Fruit fly (Drosophila melanogaster) whole organism, embryonic: ENCODE measurements around the gene CG11975.

Experiments used
- CG10565 ChIP-seq: fragments of 200-800 bp; sonication (Bioruptor generic); optimal IDR thresholded peaks from 3 replicates; lab custom pipeline; 2016; ENCODE audit warnings: missing biosample characterization, mild to moderate bottlenecking, missing genetic modification characterization
- CG10654 ChIP-seq: fragments of 200-800 bp; sonication (Bioruptor generic); optimal IDR thresholded peaks from 2 replicates; lab custom pipeline; 2016; ENCODE audit warnings: missing biosample characterization, missing genetic modification characterization
- CG10979 ChIP-seq: fragments of 200-800 bp; sonication (Bioruptor generic); optimal IDR thresholded peaks from 2 replicates; lab custom pipeline; 2018; ENCODE audit warnings: missing biosample characterization, mild to moderate bottlenecking, missing genetic modification characterization, moderate library complexity
- CG11093 ChIP-seq: fragments of 200-800 bp; sonication (Bioruptor generic); IDR thresholded peaks from 3 replicates; pipeline ENCODE4 v1.3.6; 2022; ENCODE audit warnings: missing biosample characterization, missing genetic modification characterization
- CG18262 ChIP-seq: fragments of 200-800 bp; optimal IDR thresholded peaks from 3 replicates; lab custom pipeline; 2019; ENCODE audit warnings: missing biosample characterization, mild to moderate bottlenecking, missing genetic modification characterization, moderate library complexity
- CG2199 ChIP-seq: fragments of 200-800 bp; sonication (Bioruptor generic); IDR thresholded peaks from 3 replicates; pipeline ENCODE4 v1.3.6; 2022; ENCODE audit warnings: missing biosample characterization, missing genetic modification characterization
- CG2712 ChIP-seq: fragments of 200-800 bp; optimal IDR thresholded peaks from 3 replicates; lab custom pipeline; 2019; ENCODE audit warnings: missing biosample characterization, mild to moderate bottlenecking, missing genetic modification characterization, moderate library complexity
- CG30431 ChIP-seq: fragments of 200-800 bp; sonication (Bioruptor generic); optimal IDR thresholded peaks from 2 replicates; lab custom pipeline; 2017; ENCODE audit warnings: missing biosample characterization, missing genetic modification characterization
- CG3281 ChIP-seq: fragments of 200-800 bp; sonication (Bioruptor generic); optimal IDR thresholded peaks from 3 replicates; lab custom pipeline; 2017; ENCODE audit warnings: missing biosample characterization, mild to moderate bottlenecking, missing genetic modification characterization
- CG3726 ChIP-seq: fragments of 200-800 bp; sonication (Bioruptor generic); IDR thresholded peaks from 3 replicates; pipeline ENCODE4, ENCODE4 v1.3.6; 2022; ENCODE audit warnings: missing biosample characterization, missing genetic modification characterization
- CG4424 ChIP-seq: fragments of 200-800 bp; sonication (Bioruptor generic); optimal IDR thresholded peaks from 3 replicates; lab custom pipeline; 2016; ENCODE audit warnings: missing biosample characterization, missing genetic modification characterization
- CG5953 ChIP-seq: fragments of 200-800 bp; sonication (Bioruptor generic); IDR thresholded peaks from 2 replicates; pipeline ENCODE4 v1.3.6; 2022; ENCODE audit warnings: missing biosample characterization, missing genetic modification characterization
- CG7357 ChIP-seq: fragments of 200-800 bp; sonication (Bioruptor generic); IDR thresholded peaks from 3 replicates; pipeline ENCODE4 v1.3.6; 2022; ENCODE audit warnings: missing biosample characterization, missing genetic modification characterization
- CG9437 ChIP-seq: fragments of 200-800 bp; sonication (Bioruptor generic); optimal IDR thresholded peaks from 2 replicates; lab custom pipeline; 2018; ENCODE audit warnings: missing biosample characterization, mild to moderate bottlenecking, missing genetic modification characterization
- CG9727 ChIP-seq: fragments of 200-800 bp; sonication (Bioruptor generic); optimal IDR thresholded peaks from 3 replicates; lab custom pipeline; 2017; ENCODE audit warnings: missing biosample characterization, mild to moderate bottlenecking, missing genetic modification characterization
- CkIIα-i1 ChIP-seq: fragments of 200-800 bp; sonication (Bioruptor generic); IDR thresholded peaks from 2 replicates; pipeline ENCODE4 v1.3.6; 2022; ENCODE audit warnings: missing biosample characterization, missing genetic modification characterization
- Fer1 ChIP-seq: fragments of 200-800 bp; sonication (Bioruptor generic); optimal IDR thresholded peaks from 2 replicates; lab custom pipeline; 2017; ENCODE audit warnings: missing biosample characterization, mild to moderate bottlenecking, missing genetic modification characterization
- Hmr ChIP-seq: fragments of 200-800 bp; sonication (Bioruptor generic); optimal IDR thresholded peaks from 3 replicates; lab custom pipeline; 2017; ENCODE audit warnings: mild to moderate bottlenecking, missing biosample characterization, missing genetic modification reagents, missing genetic modification characterization
- Lpt ChIP-seq: fragments of >200 bp; optimal IDR thresholded peaks from 2 replicates; lab custom pipeline; 2018; ENCODE audit warnings: missing biosample characterization, missing genetic modification characterization
- Max ChIP-seq: fragments of 200-800 bp; sonication (Bioruptor generic); optimal IDR thresholded peaks from 2 replicates; lab custom pipeline; 2016; ENCODE audit warnings: missing biosample characterization, mild to moderate bottlenecking, missing genetic modification characterization
- Vsx1 ChIP-seq: fragments of 200-800 bp; sonication (Bioruptor generic); optimal IDR thresholded peaks from 2 replicates; lab custom pipeline; 2017; ENCODE audit warnings: missing biosample characterization, mild to moderate bottlenecking, missing genetic modification characterization, missing genetic modification reagents
- ac ChIP-seq: fragments of 200-800 bp; sonication (Bioruptor generic); optimal IDR thresholded peaks from 3 replicates; lab custom pipeline; 2017; ENCODE audit warnings: missing biosample characterization, mild to moderate bottlenecking, missing genetic modification characterization
- br ChIP-seq: fragments of >200 bp; optimal IDR thresholded peaks from 2 replicates; lab custom pipeline; 2017
- corto ChIP-seq: fragments of 200-800 bp; sonication (Bioruptor generic); optimal IDR thresholded peaks from 2 replicates; lab custom pipeline; 2016; ENCODE audit warnings: missing biosample characterization, mild to moderate bottlenecking, missing genetic modification characterization, moderate library complexity
- crol ChIP-seq: fragments of 200-800 bp; sonication (Bioruptor generic); IDR thresholded peaks from 2 replicates; pipeline ENCODE4 v1.3.6; 2022; ENCODE audit warnings: missing biosample characterization, missing genetic modification characterization
- crp ChIP-seq, 2 experiments: fragments of 200-800 bp; sonication (Bioruptor generic); optimal IDR thresholded peaks; 2 replicates in 1 of 2; 3 replicates in 1 of 2; lab custom pipeline; 2017; ENCODE audit warnings: missing biosample characterization in 2 of 2, missing genetic modification characterization in 2 of 2, mild to moderate bottlenecking in 1 of 2, moderate library complexity in 1 of 2
- dmrt11E ChIP-seq: fragments of 200-800 bp; sonication (Bioruptor generic); optimal IDR thresholded peaks from 3 replicates; lab custom pipeline; 2018; ENCODE audit warnings: missing biosample characterization, mild to moderate bottlenecking, missing genetic modification characterization, moderate library complexity
- dpn ChIP-seq, 2 experiments: fragments of 200-800 bp; sonication (Bioruptor generic); optimal IDR thresholded peaks; 3 replicates each; lab custom pipeline; 2016; ENCODE audit warnings: missing biosample characterization in 2 of 2, missing genetic modification characterization in 2 of 2
- gce ChIP-seq: fragments of 200-800 bp; sonication (Bioruptor generic); IDR thresholded peaks from 3 replicates; pipeline ENCODE4 v1.3.6; 2022; ENCODE audit warnings: missing biosample characterization, missing genetic modification characterization
- gem ChIP-seq: fragments of 200-800 bp; sonication (Bioruptor generic); optimal IDR thresholded peaks from 2 replicates; lab custom pipeline; 2019; ENCODE audit warnings: missing biosample characterization, mild to moderate bottlenecking, missing genetic modification characterization, moderate library complexity
- hkb ChIP-seq, 2 experiments: fragments of 200-800 bp in 1 of 2; fragments of >200 bp in 1 of 2; sonication (Bioruptor generic) in 1 of 2; IDR thresholded peaks in 1 of 2; optimal IDR thresholded peaks in 1 of 2; 2 replicates each; pipeline versions ENCODE4 v1.3.6 to Lab custom; 2017 to 2022; ENCODE audit warnings: missing biosample characterization in 1 of 2, missing genetic modification characterization in 1 of 2
- kni ChIP-seq: fragments of 200-800 bp; sonication (Bioruptor generic); optimal IDR thresholded peaks from 3 replicates; lab custom pipeline; 2017; ENCODE audit warnings: mild to moderate bottlenecking, missing biosample characterization, missing genetic modification reagents, missing genetic modification characterization
- phol ChIP-seq: fragments of 200-800 bp; sonication (Bioruptor generic); optimal IDR thresholded peaks from 3 replicates; lab custom pipeline; 2018; ENCODE audit warnings: missing biosample characterization, mild to moderate bottlenecking, missing genetic modification characterization, moderate library complexity
- pros ChIP-seq: fragments of 200-800 bp; sonication (Bioruptor generic); optimal IDR thresholded peaks from 3 replicates; lab custom pipeline; 2019; ENCODE audit warnings: missing biosample characterization, mild to moderate bottlenecking, missing genetic modification characterization, moderate library complexity
- sens ChIP-seq: fragments of 200-800 bp; sonication (Bioruptor generic); peaks from one replicate; lab custom pipeline; 2016; ENCODE audit warnings: missing biosample characterization, missing genetic modification characterization
- sug ChIP-seq: fragments of 200-800 bp; optimal IDR thresholded peaks from 2 replicates; lab custom pipeline; 2019; ENCODE audit warnings: missing biosample characterization, mild to moderate bottlenecking, missing genetic modification characterization, moderate library complexity
- tll ChIP-seq, 2 experiments: fragments of 200-800 bp in 1 of 2; fragments of >200 bp in 1 of 2; sonication (Bioruptor generic) in 1 of 2; optimal IDR thresholded peaks; 2 replicates each; lab custom pipeline; 2017 to 2019; ENCODE audit warnings: missing biosample characterization in 2 of 2, missing genetic modification characterization in 2 of 2, mild to moderate bottlenecking in 1 of 2, moderate library complexity in 1 of 2
- tx ChIP-seq: fragments of 200-800 bp; sonication (Bioruptor generic); optimal IDR thresholded peaks from 2 replicates; lab custom pipeline; 2016; ENCODE audit warnings: missing biosample characterization, missing genetic modification characterization
- vfl ChIP-seq: fragments of 200-800 bp; sonication (Bioruptor generic); optimal IDR thresholded peaks from 2 replicates; lab custom pipeline; 2016; ENCODE audit warnings: missing biosample characterization, missing genetic modification characterization

CG11975 gene

dm6 chr3R:9035252-9035651, 42.2 kb downstream of the CG11975 start (continued):
- TF ChIP-seq CG10654 (no peak), sug (no peak), dmrt11E (tag; lab: Kevin White, UChicago) (peak; percentile 49), corto (GFP tag; lab: Kevin White, UChicago) (no peak), gce (GFP tag; lab: Robert Waterston, UW) (no peak), phol (tag; lab: Kevin White, UChicago) (peak; percentile 4), Vsx1 (no peak), pros (GFP tag; lab: Kevin White, UChicago) (peak; percentile 50), CkIIα-i1 (GFP tag; lab: Robert Waterston, UW) (no peak), tx (GFP tag; lab: Kevin White, UChicago) (no peak), CG7357 (GFP tag; lab: Robert Waterston, UW) (no peak), Hmr (GFP tag; lab: Kevin White, UChicago) (no peak), vfl (GFP tag; lab: Kevin White, UChicago) (no peak), CG30431 (no peak), gem (peak; percentile 27), CG10979 (tag; lab: Kevin White, UChicago) (peak; percentile 27), CG18262 (peak; percentile 32), Fer1 (no peak), CG3281 (no peak), crol (peak; percentile 41; the same call in 1 of the 2 replicates), CG3726 (GFP tag; lab: Robert Waterston, UW) (no peak), CG2712 (tag; lab: Kevin White, UChicago) (peak; percentile 18), hkb (optimal IDR thresholded peaks at IDR 0.05; lab: Kevin White, UChicago) (no peak), hkb (GFP tag; IDR thresholded peaks at IDR 0.05; lab: Robert Waterston, UW) (0 out of 2 replicates have a peak, but pooled peaks have one; percentile 16), dpn (GFP tag; optimal IDR thresholded peaks at IDR 0.05; lab: Kevin White, UChicago) (no peak), CG5953 (GFP tag; lab: Robert Waterston, UW) (no peak), Lpt (GFP tag; lab: Kevin White, UChicago) (no peak), CG11093 (GFP tag; lab: Robert Waterston, UW) (no peak), CG9727 (GFP tag; lab: Kevin White, UChicago) (peak; percentile 13), br (no peak), sens (GFP tag; lab: Kevin White, UChicago) (peak; percentile 25), Max (GFP tag; lab: Kevin White, UChicago) (no peak), CG9437 (GFP tag; lab: Kevin White, UChicago) (no peak), crp (GFP tag; optimal IDR thresholded peaks at IDR 0.05; lab: Kevin White, UChicago) (no peak)

- TF ChIP-seq CG2199 (GFP tag; lab: Robert Waterston, UW): 0 out of 3 replicates have a peak, but pooled peaks have one; percentile 14
- peak in 1 of 2 experiments; percentile 27 for TF ChIP-seq tll (GFP tag; optimal IDR thresholded peaks at IDR 0.05; lab: Kevin White, UChicago)
- no peak for TF ChIP-seq CG10565 (GFP tag; lab: Kevin White, UChicago)
- peak; percentile 2 for TF ChIP-seq kni
- peak; percentile 50 for TF ChIP-seq ac (GFP tag; lab: Kevin White, UChicago)
- no peak for TF ChIP-seq CG4424 (GFP tag; lab: Kevin White, UChicago)
- TF ChIP-seq pros (GFP tag; lab: Kevin White, UChicago): peak; percentile 93
These were observed 44.9 kb downstream of the CG11975 start for dm6 chr3R:9037946-9038345.
